Worm (Caenorhabditis elegans): Measurements from ENCODE around the gene clec-76.
"Not testable (repeated sequence)": the region's sequence is repeated elsewhere in the genome, so short reads cannot be mapped to it uniquely, and the experiment has no call there.

The clec-76 gene

ce11 chrIV:3937097-3937496 lies 27.9 kb upstream of the clec-76 start, which contains the start of gene clec-71:
clec-71 (plus strand) TSS chrIV:3937458.
- no peak for TF ChIP-seq dox-1 (GFP tag; IDR thresholded peaks at IDR 0.05)

- TF ChIP-seq chd-7 (tag; optimal IDR thresholded peaks at IDR 0.05) (no peak), rcor-1 (GFP tag; IDR thresholded peaks at IDR 0.05) (no peak), efl-1 (GFP tag; optimal IDR thresholded peaks at IDR 0.05) (no peak), madf-3 (GFP tag; IDR thresholded peaks at IDR 0.05) (no peak), Y95B8A.8 (GFP tag; IDR thresholded peaks at IDR 0.05) (no peak), let-526 (GFP tag; IDR thresholded peaks at IDR 0.05) (no peak), lag-1 (GFP tag; IDR thresholded peaks at IDR 0.05) (no peak), ztf-25 (GFP tag; IDR thresholded peaks at IDR 0.05) (no peak), F22D6.2 (tag; optimal IDR thresholded peaks at IDR 0.05) (no peak)
These were observed 23.3 kb upstream of the clec-76 start, which contains the start of gene clec-174 for ce11 chrIV:3941658-3942328. clec-174 (minus strand) TSS chrIV:3941708.

ce11 chrIV:3943003-3943402 lies 22.0 kb upstream of the clec-76 start, which contains the start of gene Y46C8AL.11:
Y46C8AL.11 (plus strand) TSS chrIV:3943303.
- TF ChIP-seq lag-1 (GFP tag; IDR thresholded peaks at IDR 0.05) (no peak), atf-7 (tag; optimal IDR thresholded peaks at IDR 0.05) (no peak), ceh-79 (tag; optimal IDR thresholded peaks at IDR 0.05) (no peak), K12H6.12 (tag; optimal IDR thresholded peaks at IDR 0.05) (no peak), nhr-120 (GFP tag; IDR thresholded peaks at IDR 0.05) (no peak)

- peak; percentile 43 for TF ChIP-seq unc-62 (GFP tag; optimal IDR thresholded peaks at IDR 0.05)
- peak; percentile 19; the same call in 1 of the 2 replicates for TF ChIP-seq dox-1 (GFP tag; IDR thresholded peaks at IDR 0.05)
- no peak for TF ChIP-seq nhr-179 (tag; optimal IDR thresholded peaks at IDR 0.05)
- TF ChIP-seq ets-4 (GFP tag; optimal IDR thresholded peaks at IDR 0.05) = peak; percentile 62
- TF ChIP-seq C06A6.2 (GFP tag; conservative IDR thresholded peaks at IDR 0.05) = no peak
- peak; percentile 90 for TF ChIP-seq nhr-80 (tag; optimal IDR thresholded peaks at IDR 0.05)
These were observed 20.6 kb upstream of the clec-76 start, which contains the start of gene clec-72 for ce11 chrIV:3944459-3944858. clec-72 (plus strand) TSS chrIV:3944816.

ce11 chrIV:3947377-3947956 lies 17.6 kb upstream of the clec-76 start:
- TF ChIP-seq zfh-2 (GFP tag; conservative IDR thresholded peaks at IDR 0.05) (peak; percentile 86), ztf-28 (GFP tag; IDR thresholded peaks at IDR 0.05) (0 out of 2 replicates have a peak, but pooled peaks have one; percentile 33), snpc-4 (tag; optimal IDR thresholded peaks at IDR 0.05) (peak in 1 of 4 experiments; percentile 81), dox-1 (GFP tag; IDR thresholded peaks at IDR 0.05) (peak; percentile 7; the same call in 1 of the 2 replicates), egrh-3 (GFP tag; IDR thresholded peaks at IDR 0.05) (peak; percentile 74; the same call in 1 of the 2 replicates), hmg-1.2 (GFP tag; IDR thresholded peaks at IDR 0.05) (peak; percentile 37)
- TF ChIP-seq snpc-4 (GFP tag; optimal IDR thresholded peaks at IDR 0.05) = not testable (repeated sequence)

ce11 chrIV:3956095-3956494 lies 9.0 kb upstream of the clec-76 start, which contains the start of gene clec-73:
clec-73 (minus strand) TSS chrIV:3956195.
- TF ChIP-seq C06A6.2 (GFP tag; conservative IDR thresholded peaks at IDR 0.05) (no peak), dpl-1 (GFP tag; optimal IDR thresholded peaks at IDR 0.05) (no peak), lin-26 (GFP tag; IDR thresholded peaks at IDR 0.05) (no peak), dox-1 (GFP tag; IDR thresholded peaks at IDR 0.05) (no peak), madf-3 (GFP tag; IDR thresholded peaks at IDR 0.05) (no peak)

Data from whole organism, young adult.